Worm (Caenorhabditis elegans) whole organism, L4/young adult: ENCODE data around the gene unc-1.

Source experiments
- W03F9.2 ChIP-seq: fragments of 150-350 bp; optimal IDR thresholded peaks from 2 replicates; lab custom pipeline; 2014; ENCODE audit warnings: missing biosample characterization, missing genetic modification characterization
- dao-5 ChIP-seq: sonication (generic microtip); optimal IDR thresholded peaks from 2 replicates; lab custom pipeline; 2016; ENCODE audit warnings: missing genotype, missing genetic modification characterization, moderate library complexity, missing compliant biosample characterization
- him-1 ChIP-seq: sonication (generic microtip); optimal IDR thresholded peaks from 2 replicates; lab custom pipeline; 2016; ENCODE audit warnings: missing genotype, missing genetic modification reagents, missing genetic modification characterization, missing compliant biosample characterization

The unc-1 gene

DNA sequence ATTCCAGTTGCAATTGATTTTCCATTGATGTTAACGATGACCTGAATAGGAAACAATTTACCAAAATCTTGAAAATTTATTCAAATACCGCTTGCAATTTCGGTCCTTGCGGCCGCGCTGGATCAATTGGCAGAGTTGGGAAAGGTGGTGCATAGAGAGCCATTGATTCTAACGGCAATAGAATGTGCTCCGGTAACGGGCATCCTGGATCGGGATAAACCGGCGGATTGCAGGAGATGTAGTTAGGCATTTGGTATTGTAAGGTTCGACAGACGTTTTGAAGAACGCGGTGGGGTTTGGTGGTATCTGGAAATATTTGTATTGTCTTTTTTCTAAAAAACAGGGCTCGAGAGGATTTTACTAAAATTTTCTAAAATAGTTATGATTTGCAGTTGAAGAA, 31.4 kb downstream of the unc-1 start:
- TF ChIP-seq him-1 (tag; lab: Kevin White, UChicago) = no peak
- no peak for TF ChIP-seq dao-5 (tag; lab: Kevin White, UChicago)
- TF ChIP-seq W03F9.2 (tag; lab: Kevin White, UChicago) = no peak

DNA sequence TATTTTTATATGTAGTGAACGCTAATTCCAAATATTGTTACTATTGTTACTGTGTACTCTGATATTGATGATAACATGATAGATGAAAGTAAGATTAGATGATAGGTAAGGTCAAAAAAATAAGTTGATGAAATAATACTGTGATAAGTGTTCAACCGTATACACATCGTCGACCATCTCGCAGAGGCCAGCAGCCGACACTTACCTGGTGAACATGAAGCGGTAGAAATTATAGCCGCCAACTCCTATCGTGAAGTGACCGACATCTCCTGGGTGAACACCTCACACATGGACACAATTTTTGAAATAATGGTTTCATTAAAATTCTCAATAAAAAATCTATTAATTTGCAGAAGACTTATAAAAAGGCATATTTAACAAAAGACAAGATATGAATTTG, 34.9 kb downstream of the unc-1 start:
- TF ChIP-seq him-1 (tag; lab: Kevin White, UChicago) (no peak), W03F9.2 (tag; lab: Kevin White, UChicago) (no peak), dao-5 (tag; lab: Kevin White, UChicago) (no peak)

DNA sequence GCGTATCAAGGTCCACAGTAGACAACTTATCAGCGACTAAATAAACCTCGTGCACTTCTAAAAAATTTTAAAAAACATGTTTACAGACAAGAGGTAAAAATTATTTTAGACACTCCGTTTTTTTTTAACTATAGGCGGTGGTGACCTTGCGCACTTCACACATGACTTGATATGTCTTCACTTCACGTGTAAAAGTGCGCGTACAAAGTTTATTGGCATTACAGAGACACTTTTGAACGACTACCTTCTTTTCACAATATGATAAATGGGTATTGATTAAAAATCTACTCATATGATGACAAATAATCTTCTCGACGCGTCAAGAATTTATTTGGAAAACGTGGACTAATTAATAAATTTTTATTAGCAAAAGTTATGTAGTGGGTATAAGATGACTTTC, 35.5 kb downstream of the unc-1 start:
- TF ChIP-seq dao-5 (tag; lab: Kevin White, UChicago) (no peak), him-1 (tag; lab: Kevin White, UChicago) (no peak), W03F9.2 (tag; lab: Kevin White, UChicago) (no peak)

DNA sequence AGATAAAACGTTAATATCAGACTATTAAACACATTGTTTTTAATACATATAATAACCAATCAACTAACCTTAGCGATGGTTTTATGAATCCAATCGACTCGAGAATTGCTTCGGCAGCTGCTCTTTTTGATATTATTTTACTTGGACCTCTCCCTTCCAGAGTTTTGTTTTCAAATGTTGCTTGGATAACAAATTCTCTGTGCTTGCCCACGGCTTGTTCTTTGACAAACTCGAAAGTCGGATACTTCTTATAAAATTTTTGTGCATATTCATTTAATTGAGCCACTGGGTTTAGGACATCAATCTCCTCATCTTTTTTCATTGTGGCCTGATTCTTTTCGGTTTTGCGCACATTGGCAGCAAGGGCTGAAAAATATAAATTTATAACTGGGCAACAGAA, 37.2 kb downstream of the unc-1 start, which contains the start of gene F55A4.3:
TSS of gene F55A4.3 (minus strand) at position 101 of the 400 bp plus-strand sequence.
- TF ChIP-seq dao-5 (tag; lab: Kevin White, UChicago) (no peak), him-1 (tag; lab: Kevin White, UChicago) (no peak), W03F9.2 (tag; lab: Kevin White, UChicago) (no peak)

DNA sequence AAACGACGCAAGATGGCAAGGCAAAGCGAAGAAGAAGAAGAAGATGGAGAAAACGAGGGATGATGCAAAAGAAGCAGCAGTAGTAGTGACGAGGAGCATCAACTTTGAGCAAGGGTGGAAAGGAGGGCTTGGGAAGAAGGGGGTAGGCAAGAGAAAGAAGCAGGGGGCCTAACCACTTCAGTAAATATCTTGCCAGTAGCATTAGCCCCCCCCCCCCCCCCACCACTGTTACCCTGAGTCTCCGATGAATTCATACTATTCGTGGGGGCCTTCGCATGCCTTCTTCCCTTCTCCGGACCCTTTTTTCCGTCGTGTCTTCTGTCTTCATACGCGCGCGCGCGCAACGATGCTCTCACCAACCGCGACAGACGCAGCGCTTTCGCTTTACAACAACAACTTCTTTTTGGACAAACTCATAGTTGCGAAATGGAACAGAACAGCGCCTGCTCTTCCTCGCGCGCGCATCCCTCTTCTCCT, 40.4 kb downstream of the unc-1 start:
- TF ChIP-seq dao-5 (tag; lab: Kevin White, UChicago) (no peak), him-1 (tag; lab: Kevin White, UChicago) (peak; percentile 23), W03F9.2 (tag; lab: Kevin White, UChicago) (no peak)

DNA sequence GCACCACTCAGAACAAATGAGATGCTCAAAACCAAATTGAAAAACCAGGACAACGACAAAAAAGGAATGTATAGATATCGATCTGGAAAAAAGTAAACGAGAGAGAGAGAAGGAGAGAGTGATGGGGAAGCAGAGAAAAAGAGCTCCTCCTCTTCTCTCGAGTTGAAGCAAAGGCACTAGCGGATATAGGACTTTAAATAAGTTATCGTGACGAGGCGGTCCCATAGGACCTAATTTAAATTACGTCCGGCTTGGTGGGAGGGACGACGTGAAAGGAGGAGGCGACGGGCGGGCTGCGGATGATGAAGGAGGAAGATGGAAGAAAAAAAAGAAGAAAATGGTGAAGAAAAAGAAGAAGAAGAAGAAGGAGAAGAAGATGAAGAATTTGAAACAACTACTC, 43.7 kb downstream of the unc-1 start:
- no peak for TF ChIP-seq dao-5 (tag; lab: Kevin White, UChicago)
- no peak for TF ChIP-seq W03F9.2 (tag; lab: Kevin White, UChicago)
- TF ChIP-seq him-1 (tag; lab: Kevin White, UChicago) = peak; percentile 56

DNA sequence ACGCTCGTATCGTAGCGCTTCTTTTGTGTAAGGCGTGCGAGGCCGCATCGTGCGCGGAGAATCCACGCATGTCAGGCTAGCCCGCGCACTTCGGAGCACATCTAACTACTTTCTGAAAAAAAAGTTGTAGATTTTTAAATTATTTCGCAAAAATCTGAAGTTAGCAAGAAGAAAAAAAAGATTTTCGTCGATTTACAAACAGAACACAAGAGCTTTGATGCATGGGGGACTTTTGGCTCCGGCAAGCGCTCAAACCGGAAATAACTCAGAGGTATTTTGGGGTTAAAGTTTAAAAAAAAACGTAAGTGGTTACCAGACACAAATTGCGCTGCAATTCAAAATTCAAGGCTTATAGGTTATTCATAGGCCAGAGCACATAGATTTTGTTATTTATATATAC, 44.8 kb downstream of the unc-1 start, which contains the start of the genes F55A4.13 and nlf-1:
TSS of gene F55A4.13 (minus strand) at position 101 of the 400 bp plus-strand sequence.
TSS of gene nlf-1 (minus strand) at position 112 of the 400 bp plus-strand sequence.
- TF ChIP-seq him-1 (tag; lab: Kevin White, UChicago) = no peak
- no peak for TF ChIP-seq dao-5 (tag; lab: Kevin White, UChicago)
- no peak for TF ChIP-seq W03F9.2 (tag; lab: Kevin White, UChicago)

DNA sequence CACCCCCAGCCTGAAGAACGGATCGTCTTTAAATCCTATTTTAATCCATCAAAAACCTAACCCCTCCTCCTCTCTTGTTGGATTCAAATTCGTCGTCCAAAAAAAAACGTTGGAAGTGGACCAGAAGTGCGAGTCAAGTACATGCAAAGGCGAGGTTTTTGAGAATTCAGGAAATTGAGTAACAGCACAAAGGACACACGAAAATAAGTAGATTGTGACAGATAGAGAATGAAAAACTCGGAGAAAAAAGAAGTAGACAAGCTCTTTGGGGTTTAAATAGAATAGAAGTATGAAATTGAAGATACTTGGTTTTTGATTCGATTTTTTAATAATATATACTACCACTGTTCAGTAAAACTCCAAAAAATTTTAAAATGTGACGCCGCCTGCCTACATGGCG, 47.5 kb downstream of the unc-1 start:
- no peak for TF ChIP-seq him-1 (tag; lab: Kevin White, UChicago)
- TF ChIP-seq W03F9.2 (tag; lab: Kevin White, UChicago) = no peak
- no peak for TF ChIP-seq dao-5 (tag; lab: Kevin White, UChicago)

DNA sequence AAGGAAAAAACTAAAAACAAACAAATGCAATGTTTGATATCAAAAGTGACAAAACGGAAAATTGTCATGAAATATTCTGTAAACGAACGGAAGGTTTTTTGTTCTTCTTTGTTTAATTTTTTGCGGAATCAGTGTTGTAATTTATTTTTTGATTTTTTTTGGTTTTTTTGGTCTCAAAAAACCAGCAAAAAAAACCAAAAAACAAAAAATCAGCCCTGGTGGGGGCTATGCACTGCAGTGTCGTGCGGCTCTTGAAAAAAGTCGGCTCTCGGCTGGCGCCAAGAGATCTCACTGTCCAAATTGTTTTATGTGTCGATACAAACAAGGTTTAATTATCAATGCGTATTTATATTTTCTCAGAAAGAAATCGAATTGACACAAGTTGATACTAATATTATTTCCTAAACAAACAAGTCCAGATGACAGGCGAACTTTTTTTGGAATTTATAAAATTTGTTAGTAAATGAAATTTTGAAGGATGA, 49.8 kb downstream of the unc-1 start:
- TF ChIP-seq him-1 (tag; lab: Kevin White, UChicago) (no peak), dao-5 (tag; lab: Kevin White, UChicago) (no peak), W03F9.2 (tag; lab: Kevin White, UChicago) (no peak)

DNA sequence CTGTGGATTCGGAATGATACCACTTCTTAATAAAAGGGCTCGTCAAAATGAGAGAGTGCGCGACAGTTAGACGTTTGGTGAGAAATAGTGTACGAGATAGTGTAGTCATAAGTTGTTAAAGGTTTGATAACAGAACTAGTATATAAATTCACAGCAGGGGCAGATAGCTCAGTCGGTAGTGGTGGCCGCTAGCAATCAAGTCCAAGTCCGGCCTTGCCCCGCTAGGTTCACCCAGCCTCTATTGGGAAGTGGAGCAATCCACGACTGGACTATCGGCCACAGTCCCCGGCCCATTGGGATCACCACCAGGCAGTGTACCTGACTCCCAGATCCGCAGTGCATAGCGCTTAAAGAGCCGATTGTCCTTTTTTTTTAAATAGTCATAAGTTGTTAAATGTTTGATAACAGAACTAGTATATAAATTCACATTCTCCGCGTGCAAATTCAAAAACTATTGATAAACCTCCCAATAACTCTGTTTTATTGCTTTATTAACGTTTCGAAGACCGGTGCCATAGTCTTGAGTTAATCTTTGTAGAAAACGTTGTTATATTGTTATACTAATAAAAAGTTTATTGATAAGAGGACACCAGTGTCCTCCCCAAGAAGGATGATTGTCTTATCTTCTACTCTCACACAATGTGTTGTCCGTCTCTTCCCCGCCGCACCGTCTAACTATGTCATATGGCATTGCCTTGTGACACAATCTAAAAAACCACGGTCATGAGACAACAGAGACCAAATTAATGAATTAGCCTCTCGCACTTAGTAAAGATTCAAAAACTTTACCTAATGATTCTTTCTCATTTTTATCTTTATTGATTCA, 51.4 kb downstream of the unc-1 start:
- TF ChIP-seq him-1 (tag; lab: Kevin White, UChicago) (no peak), dao-5 (tag; lab: Kevin White, UChicago) (no peak), W03F9.2 (tag; lab: Kevin White, UChicago) (no peak)

DNA sequence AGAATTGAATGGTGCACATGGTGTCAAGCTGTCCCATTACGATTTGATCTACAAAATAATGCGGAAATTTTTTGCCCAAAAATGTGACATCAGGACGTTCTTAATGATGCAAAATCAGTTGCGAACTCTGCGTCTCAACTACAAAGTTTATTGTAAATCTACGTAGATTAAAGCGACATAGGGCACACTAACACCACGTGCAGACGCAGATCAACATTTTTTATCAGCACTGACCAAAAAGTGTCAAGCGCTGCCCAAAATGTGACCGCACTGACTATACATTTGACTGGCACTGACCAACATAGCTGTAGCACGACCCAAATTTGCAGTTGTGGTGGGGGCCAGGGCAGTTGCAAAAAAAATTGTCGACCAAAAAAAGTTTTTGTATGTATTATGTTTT, 52.7 kb downstream of the unc-1 start:
- TF ChIP-seq dao-5 (tag; lab: Kevin White, UChicago) (no peak), him-1 (tag; lab: Kevin White, UChicago) (no peak), W03F9.2 (tag; lab: Kevin White, UChicago) (no peak)
